Worm (Caenorhabditis elegans) whole organism, young adult: Measurements from ENCODE around the gene M02E1.3.

ENCODE experiments used
- B0035.1 ChIP-seq: sonication (generic microtip); optimal IDR thresholded peaks from 2 replicates; lab custom pipeline; 2016; ENCODE audit warnings: missing genetic modification characterization, mild to moderate bottlenecking, missing compliant biosample characterization, missing genotype, missing genetic modification reagents
- B0261.1 ChIP-seq: sonication (generic microtip); optimal IDR thresholded peaks from 2 replicates; lab custom pipeline; 2016; ENCODE audit warnings: mild to moderate bottlenecking, missing genetic modification characterization, moderate library complexity, missing compliant biosample characterization
- F37B4.10 ChIP-seq: fragments of 200-800 bp; sonication (Bioruptor generic); IDR thresholded peaks from 2 replicates; pipeline ENCODE4 v1.3.6; 2022; ENCODE audit warnings: missing genetic modification characterization, missing compliant biosample characterization
- F57C9.4 ChIP-seq: sonication (generic microtip); optimal IDR thresholded peaks from 2 replicates; lab custom pipeline; 2017; ENCODE audit warnings: mild to moderate bottlenecking, missing genetic modification characterization, missing compliant biosample characterization
- Y67H2A.10 ChIP-seq: fragments of 200-800 bp; sonication (Bioruptor generic); conservative IDR thresholded peaks from 2 replicates; pipeline ENCODE4 v1.3.6; 2022; ENCODE audit warnings: missing genetic modification reagents, missing genetic modification characterization, missing compliant biosample characterization
- atf-7 ChIP-seq: sonication (generic microtip); optimal IDR thresholded peaks from 2 replicates; lab custom pipeline; 2017; ENCODE audit warnings: mild to moderate bottlenecking, missing genetic modification characterization, missing compliant biosample characterization
- athp-1 ChIP-seq: sonication (generic microtip); optimal IDR thresholded peaks from 2 replicates; lab custom pipeline; 2017; ENCODE audit warnings: mild to moderate bottlenecking, missing genetic modification characterization, missing compliant biosample characterization
- bed-2 ChIP-seq: fragments of 200-800 bp; sonication (Bioruptor generic); IDR thresholded peaks from 2 replicates; pipeline ENCODE4 v1.3.6; 2022; ENCODE audit warnings: missing genetic modification reagents, missing genetic modification characterization, missing compliant biosample characterization
- ceh-79 ChIP-seq: sonication (generic microtip); optimal IDR thresholded peaks from 2 replicates; lab custom pipeline; 2017; ENCODE audit warnings: mild to moderate bottlenecking, missing genetic modification characterization, missing compliant biosample characterization
- chd-7 ChIP-seq: sonication (generic microtip); optimal IDR thresholded peaks from 2 replicates; lab custom pipeline; 2016; ENCODE audit warnings: mild to moderate bottlenecking, missing genetic modification characterization, moderate library complexity, missing compliant biosample characterization
- dox-1 ChIP-seq: fragments of 200-800 bp; sonication (Bioruptor generic); IDR thresholded peaks from 2 replicates; pipeline ENCODE4 v1.3.6; 2022; ENCODE audit warnings: missing genetic modification reagents, missing genetic modification characterization, missing compliant biosample characterization
- egl-18 ChIP-seq: fragments of 200-800 bp; sonication (Bioruptor generic); IDR thresholded peaks from 2 replicates; pipeline ENCODE4 v1.3.6; 2022; ENCODE audit warnings: missing genetic modification reagents, missing genetic modification characterization, missing compliant biosample characterization
- fkh-3 ChIP-seq: sonication (generic microtip); optimal IDR thresholded peaks from 2 replicates; lab custom pipeline; 2016; ENCODE audit warnings: mild to moderate bottlenecking, missing genetic modification characterization, missing compliant biosample characterization
- hmg-20 ChIP-seq: fragments of 200-800 bp; sonication (Bioruptor generic); IDR thresholded peaks from 2 replicates; pipeline ENCODE4 v1.3.6; 2022; ENCODE audit warnings: missing genetic modification reagents, missing genetic modification characterization, missing compliant biosample characterization
- hsf-1 ChIP-seq: fragments of 200-800 bp; sonication (Bioruptor generic); IDR thresholded peaks from 2 replicates; pipeline ENCODE4 v1.3.6; 2022; ENCODE audit warnings: missing genetic modification reagents, missing genetic modification characterization, missing compliant biosample characterization
- let-526 ChIP-seq: fragments of 200-800 bp; sonication (Bioruptor generic); IDR thresholded peaks from 2 replicates; pipeline ENCODE4 v1.3.6; 2022; ENCODE audit warnings: missing genetic modification reagents, missing genetic modification characterization, missing compliant biosample characterization
- lin-26 ChIP-seq: fragments of 200-800 bp; sonication (Bioruptor generic); IDR thresholded peaks from 2 replicates; pipeline ENCODE4 v1.3.6; 2022; ENCODE audit warnings: missing genetic modification reagents, missing genetic modification characterization, missing compliant biosample characterization
- madf-8 ChIP-seq: fragments of 200-800 bp; sonication (Bioruptor generic); conservative IDR thresholded peaks from 2 replicates; pipeline ENCODE4 v1.3.6; 2022; ENCODE audit warnings: missing genetic modification reagents, missing genetic modification characterization, missing compliant biosample characterization
- nfya-1 ChIP-seq: sonication (generic microtip); optimal IDR thresholded peaks from 2 replicates; lab custom pipeline; 2017; ENCODE audit warnings: antibody characterized with exemption, missing compliant biosample characterization, missing genetic modification characterization, borderline replicate concordance; ENCODE audit not compliant: insufficient read depth
- nhr-179 ChIP-seq: sonication (generic microtip); optimal IDR thresholded peaks from 2 replicates; lab custom pipeline; 2016; ENCODE audit warnings: mild to moderate bottlenecking, missing genetic modification characterization, missing compliant biosample characterization
- pbrm-1 ChIP-seq: fragments of 200-800 bp; sonication (Bioruptor generic); IDR thresholded peaks from 2 replicates; pipeline ENCODE4 v1.3.6; 2022; ENCODE audit warnings: missing genetic modification reagents, missing genetic modification characterization, missing compliant biosample characterization
- rec-8 ChIP-seq, 2 experiments: sonication (generic microtip); optimal IDR thresholded peaks; 2 replicates each; lab custom pipeline; 2016; ENCODE audit warnings: mild to moderate bottlenecking in 2 of 2, missing genetic modification characterization in 2 of 2, missing genetic modification reagents in 2 of 2, missing genotype in 2 of 2, missing biosample characterization in 1 of 2, missing compliant biosample characterization in 1 of 2, moderate library complexity in 1 of 2
- somi-1 ChIP-seq: fragments of 200-800 bp; sonication (Bioruptor generic); optimal IDR thresholded peaks from 2 replicates; lab custom pipeline; 2018; ENCODE audit warnings: mild to moderate bottlenecking, missing genetic modification characterization, missing compliant biosample characterization
- tlf-1 ChIP-seq: fragments of 200-800 bp; sonication (Bioruptor generic); optimal IDR thresholded peaks from 2 replicates; lab custom pipeline; 2018; ENCODE audit warnings: mild to moderate bottlenecking, missing genetic modification characterization, missing compliant biosample characterization
- unc-62 ChIP-seq: fragments of 150-350 bp; optimal IDR thresholded peaks from 2 replicates; lab custom pipeline; 2014; ENCODE audit warnings: missing biosample characterization, missing genetic modification reagents, missing genetic modification characterization
- ztf-3 ChIP-seq: fragments of 200-800 bp; sonication (Bioruptor generic); optimal IDR thresholded peaks from 2 replicates; lab custom pipeline; 2018; ENCODE audit warnings: mild to moderate bottlenecking, missing genetic modification characterization, missing compliant biosample characterization

M02E1.3 gene

ce11 chrX:357792-358191, 35.5 kb downstream of the M02E1.3 start, which contains the start of gene C04E7.1:
C04E7.1 (plus strand) TSS chrX:358092.
- TF ChIP-seq nhr-179 (no peak), rec-8 (tag; optimal IDR thresholded peaks at IDR 0.05; lab: Kevin White, UChicago) (no peak), egl-18 (GFP tag; lab: Robert Waterston, UW) (no peak), tlf-1 (GFP tag; lab: Kevin White, UChicago) (no peak), ceh-79 (tag; lab: Kevin White, UChicago) (no peak), F57C9.4 (no peak), B0035.1 (tag; lab: Kevin White, UChicago) (no peak), hsf-1 (GFP tag; lab: Robert Waterston, UW) (no peak), B0261.1 (tag; lab: Kevin White, UChicago) (no peak), atf-7 (tag; lab: Kevin White, UChicago) (no peak), hmg-20 (GFP tag; lab: Robert Waterston, UW) (no peak), fkh-3 (no peak), ztf-3 (GFP tag; lab: Kevin White, UChicago) (no peak), unc-62 (no peak), Y67H2A.10 (no peak), nfya-1 (tag; lab: Kevin White, UChicago) (no peak)

DNA sequence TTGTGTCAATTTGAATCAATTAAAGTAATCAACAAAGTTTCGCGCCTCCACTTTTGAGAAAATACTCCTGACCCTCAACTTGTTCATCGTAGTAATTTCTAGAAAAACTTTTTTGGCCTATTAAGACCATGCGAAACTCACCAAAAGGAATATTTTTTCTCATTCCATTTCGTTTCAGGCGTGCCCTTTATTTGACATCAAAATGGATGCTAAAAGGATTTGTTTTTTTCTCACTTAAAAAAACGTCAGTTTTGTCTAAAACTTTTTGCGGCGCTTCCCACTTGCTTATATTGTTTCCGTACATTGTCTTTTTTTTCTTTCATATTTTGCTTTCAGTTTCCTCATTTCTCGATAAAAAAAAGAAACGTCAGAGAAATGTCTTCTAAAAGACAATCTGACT, 38.2 kb downstream of the M02E1.3 start, which contains the start of gene C04E7.5:
Gene C04E7.5, plus strand, starts transcription at position 301 of the 400 bp plus-strand sequence.
- no peak for TF ChIP-seq bed-2 (GFP tag; lab: Robert Waterston, UW)
- TF ChIP-seq, all 124 proteins: peak for 0

DNA sequence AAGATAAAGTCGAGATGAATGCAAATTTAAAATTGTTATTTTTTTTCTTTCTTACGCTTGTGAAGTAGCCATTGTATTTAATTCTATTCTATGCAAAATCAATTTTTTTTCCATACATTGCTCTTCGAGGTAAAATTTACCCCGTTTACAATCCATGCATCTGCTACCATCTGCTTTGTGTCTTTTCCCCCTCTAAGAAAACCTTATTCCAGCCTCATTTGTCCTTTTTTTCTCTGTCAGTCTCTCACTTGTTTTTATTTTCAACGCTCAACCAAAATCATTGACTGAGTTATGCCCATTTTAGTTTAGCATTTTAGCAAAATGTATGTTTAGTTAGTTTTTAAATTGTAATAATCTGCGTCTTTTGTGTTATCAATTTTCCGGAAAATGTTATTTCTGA, 47.6 kb downstream of the M02E1.3 start:
- TF ChIP-seq madf-8 (GFP tag; lab: Robert Waterston, UW) (no peak), chd-7 (tag; lab: Kevin White, UChicago) (no peak), somi-1 (no peak), dox-1 (GFP tag; lab: Robert Waterston, UW) (no peak), let-526 (no peak), F37B4.10 (GFP tag; lab: Robert Waterston, UW) (no peak), pbrm-1 (GFP tag; lab: Robert Waterston, UW) (no peak)
- TF ChIP-seq, all 124 proteins: peak for 0

- no peak for TF ChIP-seq lin-26
- TF ChIP-seq athp-1 (tag; lab: Kevin White, UChicago): no peak
- TF ChIP-seq, all 124 proteins: peak for 0
Measured at ce11 chrX:371761-372285, 49.5 kb downstream of the M02E1.3 start, which contains the start of gene nrde-3. nrde-3 (plus strand) TSS chrX:372235.
